Worm (Caenorhabditis elegans) whole organism, mixed stage, embryonic: ENCODE results near the gene abu-14.

Experiments used
- M03D4.4 ChIP-seq: sonication (generic microtip); optimal IDR thresholded peaks from 2 replicates; lab custom pipeline; 2017; ENCODE audit warnings: mild to moderate bottlenecking, missing genetic modification characterization, missing compliant biosample characterization
- bed-3 ChIP-seq: fragments of 200-800 bp; sonication (Bioruptor generic); optimal IDR thresholded peaks from 3 replicates; lab custom pipeline; 2018; ENCODE audit warnings: mild to moderate bottlenecking, missing genetic modification characterization, moderate library complexity, missing compliant biosample characterization
- ceh-39 ChIP-seq: fragments of 150-350 bp; optimal IDR thresholded peaks from 2 replicates; lab custom pipeline; 2014; ENCODE audit warnings: missing biosample characterization, missing genetic modification characterization
- ceh-43 ChIP-seq: fragments of 200-800 bp; sonication (Bioruptor generic); optimal IDR thresholded peaks from 2 replicates; lab custom pipeline; 2018; ENCODE audit warnings: mild to moderate bottlenecking, missing genetic modification characterization, moderate library complexity, missing compliant biosample characterization
- ceh-83 ChIP-seq: fragments of 200-800 bp; sonication (Bioruptor generic); optimal IDR thresholded peaks from 2 replicates; lab custom pipeline; 2018; ENCODE audit warnings: mild to moderate bottlenecking, missing genetic modification characterization, missing compliant biosample characterization
- ces-1 ChIP-seq: fragments of 150-350 bp; optimal IDR thresholded peaks from 2 replicates; lab custom pipeline; 2014; ENCODE audit warnings: missing biosample characterization, missing genetic modification reagents, missing genetic modification characterization
- cnd-1 ChIP-seq: fragments of 200-800 bp; sonication (Bioruptor generic); optimal IDR thresholded peaks from 2 replicates; lab custom pipeline; 2018; ENCODE audit warnings: mild to moderate bottlenecking, missing genetic modification characterization, missing compliant biosample characterization
- elt-1 ChIP-seq: sonication (generic microtip); optimal IDR thresholded peaks from 2 replicates; lab custom pipeline; 2017; ENCODE audit warnings: missing genetic modification characterization, mild to moderate bottlenecking, missing compliant biosample characterization, antibody characterized with exemption, moderate library complexity, borderline replicate concordance; ENCODE audit not compliant: insufficient read depth
- ham-2 ChIP-seq: fragments of 200-800 bp; sonication (Bioruptor generic); optimal IDR thresholded peaks from 2 replicates; lab custom pipeline; 2018; ENCODE audit warnings: mild to moderate bottlenecking, missing genetic modification characterization, missing compliant biosample characterization
- hlh-1 ChIP-seq: fragments of 150-350 bp; optimal IDR thresholded peaks from 2 replicates; lab custom pipeline; 2014; ENCODE audit warnings: missing biosample characterization, missing genetic modification reagents, missing genetic modification characterization
- lin-13 ChIP-seq: fragments of 150-350 bp; optimal IDR thresholded peaks from 2 replicates; lab custom pipeline; 2014; ENCODE audit warnings: missing biosample characterization, missing genetic modification characterization
- lin-32 ChIP-seq: fragments of 200-800 bp; sonication (Bioruptor generic); optimal IDR thresholded peaks from 2 replicates; lab custom pipeline; 2018; ENCODE audit warnings: mild to moderate bottlenecking, missing genetic modification characterization, missing compliant biosample characterization
- lsy-2 ChIP-seq: fragments of 150-350 bp; optimal IDR thresholded peaks from 2 replicates; lab custom pipeline; 2014; ENCODE audit warnings: missing biosample characterization, missing genetic modification characterization
- mab-5 ChIP-seq: fragments of 150-350 bp; optimal IDR thresholded peaks from 2 replicates; lab custom pipeline; 2014; ENCODE audit warnings: missing biosample characterization, missing genetic modification characterization
- mls-2 ChIP-seq: sonication (generic microtip); optimal IDR thresholded peaks from 2 replicates; lab custom pipeline; 2016; ENCODE audit warnings: mild to moderate bottlenecking, missing genetic modification characterization, moderate library complexity, missing compliant biosample characterization
- nhr-2 ChIP-seq: fragments of 150-350 bp; optimal IDR thresholded peaks from 2 replicates; lab custom pipeline; 2014; ENCODE audit warnings: missing biosample characterization, missing genetic modification characterization
- nhr-237 ChIP-seq: fragments of 150-350 bp; optimal IDR thresholded peaks from 2 replicates; lab custom pipeline; 2014; ENCODE audit warnings: missing biosample characterization, missing genetic modification characterization
- nhr-28 ChIP-seq: fragments of 150-350 bp; optimal IDR thresholded peaks from 2 replicates; lab custom pipeline; 2014; ENCODE audit warnings: missing biosample characterization, missing genetic modification characterization
- pha-4 ChIP-seq: fragments of 150-350 bp; optimal IDR thresholded peaks from 2 replicates; lab custom pipeline; 2018; ENCODE audit warnings: missing biosample characterization, missing genetic modification reagents, missing genetic modification characterization
- sem-2 ChIP-seq: fragments of 200-800 bp; sonication (Bioruptor generic); optimal IDR thresholded peaks from 2 replicates; lab custom pipeline; 2018; ENCODE audit warnings: mild to moderate bottlenecking, missing genetic modification characterization, missing compliant biosample characterization
- snpc-4 ChIP-seq: fragments of 150-350 bp; optimal IDR thresholded peaks from 2 replicates; lab custom pipeline; 2014; ENCODE audit warnings: missing biosample characterization, missing genetic modification characterization
- sptf-1 ChIP-seq: sonication (generic microtip); optimal IDR thresholded peaks from 2 replicates; lab custom pipeline; 2017; ENCODE audit warnings: mild to moderate bottlenecking, missing genetic modification characterization, moderate library complexity, missing compliant biosample characterization
- tbx-8 ChIP-seq: fragments of 200-800 bp; sonication (Bioruptor generic); optimal IDR thresholded peaks from 2 replicates; lab custom pipeline; 2018; ENCODE audit warnings: mild to moderate bottlenecking, missing genetic modification characterization, moderate library complexity, missing compliant biosample characterization
- unc-120 ChIP-seq: sonication (generic microtip); optimal IDR thresholded peaks from 2 replicates; lab custom pipeline; 2017; ENCODE audit warnings: missing genetic modification characterization, missing compliant biosample characterization; ENCODE audit not compliant: poor library complexity, severe bottlenecking
- unc-39 ChIP-seq: fragments of 150-350 bp; optimal IDR thresholded peaks from 2 replicates; lab custom pipeline; 2014; ENCODE audit warnings: missing biosample characterization, missing genetic modification characterization
- unc-62 ChIP-seq: fragments of 150-350 bp; optimal IDR thresholded peaks from 2 replicates; lab custom pipeline; 2014; ENCODE audit warnings: missing biosample characterization, missing genetic modification reagents, missing genetic modification characterization
- ztf-11 ChIP-seq: fragments of 150-350 bp; optimal IDR thresholded peaks from 2 replicates; lab custom pipeline; 2014; ENCODE audit warnings: missing biosample characterization, missing genetic modification characterization

Gene abu-14

ce11 chrII:9266755-9267154 is 39.7 kb upstream of the abu-14 start, which contains the start of gene C01G6.2:
Gene C01G6.2, plus strand, starts transcription at chrII:9267055.
- no peak for TF ChIP-seq unc-120
- TF ChIP-seq lsy-2, result no peak
- no peak for TF ChIP-seq sptf-1 (tag; lab: Kevin White, UChicago)
- no peak for TF ChIP-seq ceh-83
- no peak for TF ChIP-seq mls-2 (tag; lab: Kevin White, UChicago)
- TF ChIP-seq hlh-1, result no peak
- no peak for TF ChIP-seq ztf-11
- TF ChIP-seq ceh-39 (tag; lab: Kevin White, UChicago), result no peak
- TF ChIP-seq nhr-28 (tag; lab: Kevin White, UChicago), result no peak

ce11 chrII:9266252-9266651 is 39.2 kb upstream of the abu-14 start:
- TF ChIP-seq nhr-2 (tag; lab: Kevin White, UChicago) (peak; percentile 33), ham-2 (GFP tag; lab: Kevin White, UChicago) (peak; percentile 56), mls-2 (tag; lab: Kevin White, UChicago) (peak; percentile 23), ceh-39 (tag; lab: Kevin White, UChicago) (no peak)

ce11 chrII:9265705-9266104 is 38.7 kb upstream of the abu-14 start:
- TF ChIP-seq ceh-83 (no peak), ces-1 (peak; percentile 81), snpc-4 (tag; lab: Kevin White, UChicago) (no peak), unc-39 (tag; lab: Kevin White, UChicago) (no peak), elt-1 (tag; lab: Kevin White, UChicago) (no peak)

ce11 chrII:9264689-9265278 is 37.8 kb upstream of the abu-14 start:
- TF ChIP-seq ceh-39 (tag; lab: Kevin White, UChicago) (no peak), nhr-2 (tag; lab: Kevin White, UChicago) (no peak), lin-13 (tag; lab: Kevin White, UChicago) (no peak), cnd-1 (tag; lab: Kevin White, UChicago) (peak; percentile 39), unc-120 (peak; percentile 66), unc-62 (GFP tag; lab: Kevin White, UChicago) (peak; percentile 86), ces-1 (peak; percentile 16), lin-32 (GFP tag; lab: Kevin White, UChicago) (peak; percentile 70), hlh-1 (peak; percentile 79), unc-39 (tag; lab: Kevin White, UChicago) (no peak), mab-5 (tag; lab: Kevin White, UChicago) (peak; percentile 90), bed-3 (GFP tag; lab: Kevin White, UChicago) (no peak), ham-2 (GFP tag; lab: Kevin White, UChicago) (no peak), nhr-237 (tag; lab: Kevin White, UChicago) (no peak), sem-2 (GFP tag; lab: Kevin White, UChicago) (no peak)

- peak; percentile 6 for TF ChIP-seq ces-1
- TF ChIP-seq nhr-2 (tag; lab: Kevin White, UChicago), result no peak
- TF ChIP-seq unc-120, result peak; percentile 24
Measured at ce11 chrII:9263784-9264183, 36.8 kb upstream of the abu-14 start.

ce11 chrII:9262845-9263402 is 35.9 kb upstream of the abu-14 start:
- peak; percentile 3 for TF ChIP-seq lin-13 (tag; lab: Kevin White, UChicago)
- peak; percentile 61 for TF ChIP-seq tbx-8 (GFP tag; lab: Kevin White, UChicago)
- no peak for TF ChIP-seq elt-1 (tag; lab: Kevin White, UChicago)
- peak; percentile 24 for TF ChIP-seq sptf-1 (tag; lab: Kevin White, UChicago)
- peak; percentile 59 for TF ChIP-seq unc-62 (GFP tag; lab: Kevin White, UChicago)
- TF ChIP-seq pha-4 (tag; lab: Kevin White, UChicago), result no peak
- TF ChIP-seq nhr-237 (tag; lab: Kevin White, UChicago), result no peak
- no peak for TF ChIP-seq ceh-43 (GFP tag; lab: Kevin White, UChicago)
- peak; percentile 49 for TF ChIP-seq mls-2 (tag; lab: Kevin White, UChicago)
- TF ChIP-seq lin-32 (GFP tag; lab: Kevin White, UChicago), result peak; percentile 32
- TF ChIP-seq nhr-2 (tag; lab: Kevin White, UChicago), result peak; percentile 90
- TF ChIP-seq cnd-1 (tag; lab: Kevin White, UChicago), result peak; percentile 67
- TF ChIP-seq ces-1, result no peak
- peak; percentile 56 for TF ChIP-seq M03D4.4 (tag; lab: Kevin White, UChicago)
- peak; percentile 96 for TF ChIP-seq hlh-1
- TF ChIP-seq ztf-11, result no peak
